Worm (Caenorhabditis elegans): ENCODE measurements around the gene ver-3.

DNA sequence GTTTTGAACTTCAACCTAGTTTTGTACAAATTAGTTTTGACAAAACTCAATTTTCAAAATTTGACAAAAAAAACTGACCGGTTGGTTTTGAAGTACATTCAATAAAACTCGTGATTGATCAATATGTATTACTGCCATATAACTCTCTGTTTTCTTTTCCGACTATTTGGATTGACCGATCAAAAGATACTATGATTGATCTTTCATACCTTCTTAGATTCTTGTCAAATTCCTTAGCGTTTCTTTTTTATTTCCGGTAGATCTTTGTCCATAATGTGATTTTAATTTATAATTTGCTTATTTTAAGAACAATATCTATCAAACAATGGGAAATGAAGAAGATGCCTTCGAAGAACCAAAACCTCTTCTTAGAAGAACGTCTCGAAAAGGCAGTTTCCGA lies 20.1 kb downstream of the ver-3 start, which contains the start of gene F58A3.3:
- no peak for TF ChIP-seq T22C8.4 (GFP tag; IDR thresholded peaks at IDR 0.05)
- no peak for TF ChIP-seq ztf-23 (GFP tag; IDR thresholded peaks at IDR 0.05)
- TF ChIP-seq med-1 (GFP tag; optimal IDR thresholded peaks at IDR 0.05; ENCODE audit: insufficient read depth), result no peak
- no peak for TF ChIP-seq ref-1 (GFP tag; conservative IDR thresholded peaks at IDR 0.05)
- no peak for TF ChIP-seq cog-1 (tag; optimal IDR thresholded peaks at IDR 0.05)
